Fruit fly (Drosophila melanogaster) whole organism, wandering third instar larva: ENCODE results near the gene CG11550.

Experiments
- Abd-B ChIP-seq: fragments of >200 bp; optimal IDR thresholded peaks from 2 replicates; lab custom pipeline; 2017; ENCODE audit warnings: missing biosample characterization, missing genetic modification characterization
- CG32264 ChIP-seq: fragments of 200-800 bp; sonication (Bioruptor generic); optimal IDR thresholded peaks from 2 replicates; lab custom pipeline; 2016; ENCODE audit warnings: missing biosample characterization, missing genetic modification characterization
- CG9705 ChIP-seq: fragments of 200-800 bp; sonication (Bioruptor generic); optimal IDR thresholded peaks from 2 replicates; lab custom pipeline; 2018; ENCODE audit warnings: missing biosample characterization, mild to moderate bottlenecking, missing genetic modification characterization
- CrebA ChIP-seq: fragments of 200-800 bp; sonication (Bioruptor generic); optimal IDR thresholded peaks from 2 replicates; lab custom pipeline; 2016; ENCODE audit warnings: missing biosample characterization, mild to moderate bottlenecking, missing genetic modification characterization, borderline replicate concordance
- Dfd ChIP-seq: fragments of >200 bp; optimal IDR thresholded peaks from 2 replicates; lab custom pipeline; 2017; ENCODE audit warnings: missing biosample characterization, missing genetic modification characterization
- Dif ChIP-seq: fragments of 200-275, 200-300 bp; sonication (Bioruptor generic); optimal IDR thresholded peaks from 2 replicates; lab custom pipeline; 2018; ENCODE audit warnings: missing biosample characterization, missing genetic modification characterization; ENCODE audit not compliant: partially characterized antibody
- GATAd ChIP-seq: sonication (Bioruptor generic); optimal IDR thresholded peaks from 2 replicates; lab custom pipeline; 2016; ENCODE audit warnings: missing biosample characterization, missing genetic modification characterization
- HLH106 ChIP-seq: fragments of 200-800 bp; optimal IDR thresholded peaks from 3 replicates; lab custom pipeline; 2019; ENCODE audit warnings: missing biosample characterization, mild to moderate bottlenecking, missing genetic modification characterization, moderate library complexity
- Hnf4 ChIP-seq: fragments of 200-800 bp; sonication (Bioruptor generic); optimal IDR thresholded peaks from 2 replicates; lab custom pipeline; 2016; ENCODE audit warnings: missing biosample characterization, mild to moderate bottlenecking, missing genetic modification characterization
- Hr78 ChIP-seq: fragments of >200 bp; optimal IDR thresholded peaks from 2 replicates; lab custom pipeline; 2017; ENCODE audit warnings: missing biosample characterization, missing genetic modification characterization
- Hr83 ChIP-seq: fragments of 200-300 bp; sonication (Bioruptor generic); optimal IDR thresholded peaks from 2 replicates; lab custom pipeline; 2016; ENCODE audit warnings: missing biosample characterization, mild to moderate bottlenecking, missing genetic modification characterization, moderate library complexity; ENCODE audit not compliant: poor library complexity, severe bottlenecking
- Jra ChIP-seq: sonication (Bioruptor generic); optimal IDR thresholded peaks from 2 replicates; lab custom pipeline; 2016; ENCODE audit warnings: missing biosample characterization, missing genetic modification characterization
- Mio ChIP-seq: sonication (Bioruptor generic); optimal IDR thresholded peaks from 2 replicates; lab custom pipeline; 2016; ENCODE audit warnings: missing biosample characterization, missing genetic modification characterization
- Myc ChIP-seq: fragments of >200 bp; optimal IDR thresholded peaks from 2 replicates; lab custom pipeline; 2017
- N ChIP-seq: fragments of >200 bp; optimal IDR thresholded peaks from 2 replicates; lab custom pipeline; 2018; ENCODE audit warnings: missing biosample characterization, missing external identifiers, missing genetic modification characterization
- OdsH ChIP-seq: fragments of 200-800 bp; sonication (Bioruptor generic); optimal IDR thresholded peaks from 2 replicates; lab custom pipeline; 2016; ENCODE audit warnings: missing biosample characterization, mild to moderate bottlenecking, missing genetic modification characterization
- Rel ChIP-seq, 2 experiments: fragments of 200-800 bp; sonication (Bioruptor generic) in 1 of 2; optimal IDR thresholded peaks; 2 replicates in 1 of 2; 3 replicates in 1 of 2; lab custom pipeline; 2016 to 2019; ENCODE audit warnings: mild to moderate bottlenecking in 2 of 2, missing biosample characterization in 2 of 2, missing genetic modification characterization in 2 of 2, moderate library complexity in 1 of 2
- Sp1 ChIP-seq: fragments of 200-800 bp; sonication (Bioruptor generic); optimal IDR thresholded peaks from 3 replicates; lab custom pipeline; 2019; ENCODE audit warnings: missing biosample characterization, mild to moderate bottlenecking, missing genetic modification characterization, moderate library complexity
- Vsx2 ChIP-seq: fragments of 200-300, 225-300 bp; sonication (Bioruptor generic); optimal IDR thresholded peaks from 2 replicates; lab custom pipeline; 2018; ENCODE audit warnings: missing biosample characterization, missing genetic modification characterization; ENCODE audit not compliant: partially characterized antibody
- br ChIP-seq: fragments of 200-800 bp; sonication (Bioruptor generic); optimal IDR thresholded peaks from 2 replicates; lab custom pipeline; 2016; ENCODE audit warnings: missing biosample characterization, missing genetic modification characterization
- brk ChIP-seq: fragments of 200-800 bp; sonication (Bioruptor generic); optimal IDR thresholded peaks from 2 replicates; lab custom pipeline; 2016; ENCODE audit warnings: missing biosample characterization, mild to moderate bottlenecking, missing genetic modification characterization
- dl ChIP-seq, 2 experiments: fragments of 175-275, 200-275 bp in 1 of 2; fragments of 200-275 bp in 1 of 2; sonication (Bioruptor generic); optimal IDR thresholded peaks; lab custom pipeline; 2018; ENCODE audit warnings: mild to moderate bottlenecking in 2 of 2, missing biosample characterization in 2 of 2, missing genetic modification characterization in 2 of 2, moderate library complexity in 2 of 2; ENCODE audit not compliant: partially characterized antibody in 2 of 2, insufficient read depth in 1 of 2
- dmrt93B ChIP-seq: fragments of 200-800 bp; sonication (Bioruptor generic); optimal IDR thresholded peaks from 2 replicates; lab custom pipeline; 2018; ENCODE audit warnings: missing biosample characterization, mild to moderate bottlenecking, missing genetic modification characterization
- dsf ChIP-seq: sonication (Bioruptor generic); optimal IDR thresholded peaks from 2 replicates; lab custom pipeline; 2016; ENCODE audit warnings: missing biosample characterization, missing genetic modification characterization, borderline replicate concordance
- ey ChIP-seq: fragments of 200-800 bp; sonication (Bioruptor generic); optimal IDR thresholded peaks from 2 replicates; lab custom pipeline; 2016; ENCODE audit warnings: missing biosample characterization, missing genetic modification characterization
- foxo ChIP-seq, 2 experiments: fragments of 200-800 bp; sonication (Bioruptor generic); optimal IDR thresholded peaks; 2 replicates in 1 of 2; 3 replicates in 1 of 2; lab custom pipeline; 2016 to 2017; ENCODE audit warnings: missing biosample characterization in 2 of 2, missing genetic modification characterization in 2 of 2
- fru ChIP-seq: fragments of 200-800 bp; sonication (Bioruptor generic); optimal IDR thresholded peaks from 3 replicates; lab custom pipeline; 2016; ENCODE audit warnings: missing biosample characterization, mild to moderate bottlenecking, missing genetic modification characterization
- h ChIP-seq: fragments of 200-800 bp; sonication (Bioruptor generic); optimal IDR thresholded peaks from 3 replicates; lab custom pipeline; 2016; ENCODE audit warnings: missing biosample characterization, mild to moderate bottlenecking, missing genetic modification characterization
- jim ChIP-seq: fragments of 175-275, 200-325 bp; sonication (Bioruptor generic); optimal IDR thresholded peaks from 2 replicates; lab custom pipeline; 2016; ENCODE audit warnings: missing biosample characterization, mild to moderate bottlenecking, missing genetic modification characterization
- lola ChIP-seq: fragments of >200 bp; optimal IDR thresholded peaks from 2 replicates; lab custom pipeline; 2017; ENCODE audit warnings: missing biosample characterization, missing genetic modification characterization
- pan ChIP-seq: fragments of >200 bp; optimal IDR thresholded peaks from 2 replicates; lab custom pipeline; 2017
- psq ChIP-seq: fragments of 200-800 bp; sonication (Bioruptor generic); optimal IDR thresholded peaks from 3 replicates; lab custom pipeline; 2017; ENCODE audit warnings: missing biosample characterization, mild to moderate bottlenecking, missing genetic modification characterization, moderate library complexity
- rgr ChIP-seq: fragments of 200-800 bp; sonication (Bioruptor generic); optimal IDR thresholded peaks from 3 replicates; lab custom pipeline; 2016; ENCODE audit warnings: missing biosample characterization, mild to moderate bottlenecking, missing genetic modification characterization
- sage ChIP-seq: fragments of 200-800 bp; sonication (Bioruptor generic); optimal IDR thresholded peaks from 2 replicates; lab custom pipeline; 2016; ENCODE audit warnings: missing biosample characterization, mild to moderate bottlenecking, missing genetic modification characterization
- sv ChIP-seq: fragments of 200-800 bp; sonication (Bioruptor generic); optimal IDR thresholded peaks from 3 replicates; lab custom pipeline; 2016; ENCODE audit warnings: missing biosample characterization, missing genetic modification characterization
- tai ChIP-seq: sonication (Bioruptor generic); optimal IDR thresholded peaks from 2 replicates; lab custom pipeline; 2016; ENCODE audit warnings: missing biosample characterization, missing genetic modification characterization
- usp ChIP-seq: fragments of >200 bp; optimal IDR thresholded peaks from 2 replicates; lab custom pipeline; 2017; ENCODE audit warnings: missing biosample characterization, missing genetic modification characterization
- woc ChIP-seq: sonication (Bioruptor generic); optimal IDR thresholded peaks from 2 replicates; lab custom pipeline; 2016; ENCODE audit warnings: missing biosample characterization, mild to moderate bottlenecking, missing genetic modification characterization

The CG11550 gene

dm6 chr3R:31683048-31683857 is 3.6 kb upstream of the CG11550 start:
- TF ChIP-seq fru (GFP tag; lab: Kevin White, UChicago) (peak; percentile 64), Vsx2 (GFP tag; lab: Kevin White, UChicago) (no peak), Hr78 (GFP tag; lab: Kevin White, UChicago) (no peak), CG32264 (GFP tag; lab: Kevin White, UChicago) (no peak), CG9705 (GFP tag; lab: Kevin White, UChicago) (no peak), CrebA (GFP tag; lab: Kevin White, UChicago) (no peak), ey (peak; percentile 2), pan (lab: Kevin White, UChicago) (no peak), Abd-B (GFP tag; lab: Kevin White, UChicago) (no peak), rgr (GFP tag; lab: Kevin White, UChicago) (peak; percentile 13), dmrt93B (GFP tag; lab: Kevin White, UChicago) (no peak), dsf (GFP tag; lab: Kevin White, UChicago) (no peak), foxo (GFP tag; optimal IDR thresholded peaks at IDR 0.05; lab: Kevin White, UChicago) (peak in 1 of 2 experiments; percentile 61), HLH106 (peak; percentile 11), Dif (GFP tag; lab: Kevin White, UChicago) (no peak), psq (GFP tag; lab: Kevin White, UChicago) (no peak), br (GFP tag; lab: Kevin White, UChicago) (peak; percentile 32), OdsH (GFP tag; lab: Kevin White, UChicago) (no peak), lola (no peak), Sp1 (GFP tag; lab: Kevin White, UChicago) (peak; percentile 20), woc (GFP tag; lab: Kevin White, UChicago) (peak; percentile 46), sage (no peak), dl (GFP tag; optimal IDR thresholded peaks at IDR 0.05; lab: Kevin White, UChicago; ENCODE audit: insufficient read depth in 1 of 2, partially characterized antibody in 2 of 2) (no peak), Hnf4 (no peak), Rel (GFP tag; optimal IDR thresholded peaks at IDR 0.05; lab: Kevin White, UChicago) (no peak), Rel (tag; optimal IDR thresholded peaks at IDR 0.05; lab: Kevin White, UChicago) (no peak), Jra (no peak), h (GFP tag; lab: Kevin White, UChicago) (peak; percentile 49)

- TF ChIP-seq CrebA (GFP tag; lab: Kevin White, UChicago), result no peak
- peak; percentile 61 for TF ChIP-seq OdsH (GFP tag; lab: Kevin White, UChicago)
- TF ChIP-seq br (GFP tag; lab: Kevin White, UChicago), result peak; percentile 52
- peak; percentile 75 for TF ChIP-seq ey
- TF ChIP-seq brk (GFP tag; lab: Kevin White, UChicago), result peak; percentile 6
- TF ChIP-seq GATAd (GFP tag; lab: Kevin White, UChicago), result no peak
- TF ChIP-seq CG9705 (GFP tag; lab: Kevin White, UChicago), result no peak
- TF ChIP-seq usp (GFP tag; lab: Kevin White, UChicago), result no peak
- TF ChIP-seq Hr83 (GFP tag; lab: Kevin White, UChicago), result no peak
- TF ChIP-seq Hnf4, result peak; percentile 15
- no peak for TF ChIP-seq sv (GFP tag; lab: Kevin White, UChicago)
- no peak for TF ChIP-seq Hr78 (GFP tag; lab: Kevin White, UChicago)
- TF ChIP-seq h (GFP tag; lab: Kevin White, UChicago), result peak; percentile 77
- peak; percentile 38 for TF ChIP-seq HLH106
- no peak for TF ChIP-seq N
- peak; percentile 65 for TF ChIP-seq rgr (GFP tag; lab: Kevin White, UChicago)
- no peak for TF ChIP-seq Abd-B (GFP tag; lab: Kevin White, UChicago)
- TF ChIP-seq dmrt93B (GFP tag; lab: Kevin White, UChicago), result peak; percentile 32
- TF ChIP-seq psq (GFP tag; lab: Kevin White, UChicago), result peak; percentile 78
- no peak for TF ChIP-seq jim (GFP tag; lab: Kevin White, UChicago)
- no peak for TF ChIP-seq Vsx2 (GFP tag; lab: Kevin White, UChicago)
- no peak for TF ChIP-seq Myc (lab: Kevin White, UChicago)
- TF ChIP-seq sage, result peak; percentile 60
- no peak for TF ChIP-seq pan (lab: Kevin White, UChicago)
- no peak for TF ChIP-seq lola
- TF ChIP-seq Dfd, result no peak
- peak; percentile 33 for TF ChIP-seq CG32264 (GFP tag; lab: Kevin White, UChicago)
- no peak for TF ChIP-seq dl (GFP tag; optimal IDR thresholded peaks at IDR 0.05; lab: Kevin White, UChicago; ENCODE audit: insufficient read depth in 1 of 2, partially characterized antibody in 2 of 2)
- no peak for TF ChIP-seq tai (GFP tag; lab: Kevin White, UChicago)
- TF ChIP-seq Jra, result no peak
- peak; percentile 49 for TF ChIP-seq woc (GFP tag; lab: Kevin White, UChicago)
- TF ChIP-seq Sp1 (GFP tag; lab: Kevin White, UChicago), result peak; percentile 49
- TF ChIP-seq fru (GFP tag; lab: Kevin White, UChicago), result peak; percentile 32
- TF ChIP-seq Rel (GFP tag; optimal IDR thresholded peaks at IDR 0.05; lab: Kevin White, UChicago), result peak; percentile 44
- no peak for TF ChIP-seq Rel (tag; optimal IDR thresholded peaks at IDR 0.05; lab: Kevin White, UChicago)
- no peak for TF ChIP-seq dsf (GFP tag; lab: Kevin White, UChicago)
- no peak for TF ChIP-seq Mio
- peak; percentile 12 for TF ChIP-seq Dif (GFP tag; lab: Kevin White, UChicago)
- TF ChIP-seq foxo (GFP tag; optimal IDR thresholded peaks at IDR 0.05; lab: Kevin White, UChicago), result peak in 1 of 2 experiments; percentile 48
These were observed 2.6 kb upstream of the CG11550 start for dm6 chr3R:31682140-31682782.
